Fruit fly (Drosophila melanogaster) whole organism, embryonic: ENCODE measurements around the gene ppk24.

Experiments
- CG10209 ChIP-seq: fragments of 200-800 bp; sonication (Bioruptor generic); optimal IDR thresholded peaks from 3 replicates; lab custom pipeline; 2017; ENCODE audit warnings: missing biosample characterization, mild to moderate bottlenecking, missing genetic modification characterization, missing genetic modification reagents
- CG11247 ChIP-seq: fragments of 200-800 bp; sonication (Bioruptor generic); IDR thresholded peaks from 2 replicates; pipeline ENCODE4 v1.3.6; 2022; ENCODE audit warnings: missing biosample characterization, missing genetic modification characterization
- CG12071 ChIP-seq: fragments of 200-800 bp; sonication (Bioruptor generic); optimal IDR thresholded peaks from 3 replicates; lab custom pipeline; 2018; ENCODE audit warnings: missing biosample characterization, mild to moderate bottlenecking, missing genetic modification characterization
- CG12299 ChIP-seq: fragments of 200-800 bp; sonication (Bioruptor generic); optimal IDR thresholded peaks from 2 replicates; lab custom pipeline; 2018; ENCODE audit warnings: missing biosample characterization, mild to moderate bottlenecking, missing genetic modification characterization
- CG13624 ChIP-seq: fragments of 200-800 bp; sonication (Bioruptor generic); optimal IDR thresholded peaks from 2 replicates; lab custom pipeline; 2016; ENCODE audit warnings: missing biosample characterization, missing genetic modification characterization
- CG1647 ChIP-seq: fragments of 200-800 bp; sonication (Bioruptor generic); optimal IDR thresholded peaks from 3 replicates; lab custom pipeline; 2016; ENCODE audit warnings: missing biosample characterization, missing genetic modification characterization
- CG18619 ChIP-seq: fragments of 200-800 bp; sonication (Bioruptor generic); optimal IDR thresholded peaks from 3 replicates; lab custom pipeline; 2017; ENCODE audit warnings: missing biosample characterization, mild to moderate bottlenecking, missing genetic modification characterization
- CG2116 ChIP-seq: fragments of 200-800 bp; sonication (Bioruptor generic); optimal IDR thresholded peaks from 3 replicates; lab custom pipeline; 2018; ENCODE audit warnings: missing biosample characterization, mild to moderate bottlenecking, missing genetic modification characterization
- CG2129 ChIP-seq: fragments of 200-800 bp; sonication (Bioruptor generic); IDR thresholded peaks from 2 replicates; pipeline ENCODE4 v1.3.6; 2022; ENCODE audit warnings: missing biosample characterization, missing genetic modification characterization; ENCODE audit not compliant: partially characterized antibody
- CG3281 ChIP-seq: fragments of 200-800 bp; sonication (Bioruptor generic); optimal IDR thresholded peaks from 3 replicates; lab custom pipeline; 2017; ENCODE audit warnings: missing biosample characterization, mild to moderate bottlenecking, missing genetic modification characterization
- CG7745 ChIP-seq: fragments of 200-800 bp; sonication (Bioruptor generic); optimal IDR thresholded peaks from 2 replicates; lab custom pipeline; 2018; ENCODE audit warnings: missing biosample characterization, mild to moderate bottlenecking, missing genetic modification characterization, moderate library complexity
- CG7786 ChIP-seq: fragments of 200-800 bp; sonication (Bioruptor generic); optimal IDR thresholded peaks from 2 replicates; lab custom pipeline; 2016; ENCODE audit warnings: missing biosample characterization, missing genetic modification characterization
- CG7987 ChIP-seq: fragments of 200-800 bp; sonication (Bioruptor generic); optimal IDR thresholded peaks from 2 replicates; lab custom pipeline; 2018; ENCODE audit warnings: missing biosample characterization, mild to moderate bottlenecking, missing genetic modification characterization, moderate library complexity
- CG8388 ChIP-seq: fragments of 200-800 bp; sonication (Bioruptor generic); optimal IDR thresholded peaks from 2 replicates; lab custom pipeline; 2019; ENCODE audit warnings: missing biosample characterization, mild to moderate bottlenecking, missing genetic modification characterization, moderate library complexity
- CG8944 ChIP-seq: fragments of 200-800 bp; sonication (Bioruptor generic); optimal IDR thresholded peaks from 3 replicates; lab custom pipeline; 2016; ENCODE audit warnings: missing biosample characterization, missing genetic modification characterization
- CG9817 ChIP-seq: fragments of 200-800 bp; sonication (Bioruptor generic); optimal IDR thresholded peaks from 2 replicates; lab custom pipeline; 2018; ENCODE audit warnings: missing biosample characterization, mild to moderate bottlenecking, missing genetic modification characterization, moderate library complexity
- CTCF ChIP-seq: fragments of 200-800 bp; sonication (Bioruptor generic); optimal IDR thresholded peaks from 2 replicates; lab custom pipeline; 2017; ENCODE audit warnings: missing biosample characterization, mild to moderate bottlenecking, missing genetic modification characterization, moderate library complexity
- CrebB ChIP-seq: fragments of 200-800 bp; sonication (Bioruptor generic); optimal IDR thresholded peaks from 3 replicates; lab custom pipeline; 2018; ENCODE audit warnings: missing biosample characterization, mild to moderate bottlenecking, missing genetic modification characterization
- D19B ChIP-seq: fragments of 200-800 bp; sonication (Bioruptor generic); optimal IDR thresholded peaks from 2 replicates; lab custom pipeline; 2017; ENCODE audit warnings: missing biosample characterization, mild to moderate bottlenecking, missing genetic modification characterization
- Dip3 ChIP-seq: fragments of 200-800 bp; sonication (Bioruptor generic); optimal IDR thresholded peaks from 3 replicates; lab custom pipeline; 2016; ENCODE audit warnings: missing biosample characterization, missing genetic modification characterization
- Dp ChIP-seq: fragments of 200-800 bp; sonication (Bioruptor generic); optimal IDR thresholded peaks from 2 replicates; lab custom pipeline; 2018; ENCODE audit warnings: missing biosample characterization, mild to moderate bottlenecking, missing genetic modification characterization, moderate library complexity
- E2f1 ChIP-seq: fragments of 200-800 bp; sonication (Bioruptor generic); IDR thresholded peaks from 2 replicates; pipeline ENCODE4 v1.3.6; 2022; ENCODE audit warnings: missing biosample characterization, missing genetic modification characterization
- E2f2 ChIP-seq: fragments of 200-800 bp; sonication (Bioruptor generic); IDR thresholded peaks from 2 replicates; pipeline ENCODE4 v1.3.6; 2022; ENCODE audit warnings: missing biosample characterization, missing genetic modification characterization
- Hr78 ChIP-seq, 2 experiments: fragments of 200-800 bp in 1 of 2; fragments of >200 bp in 1 of 2; sonication (Bioruptor generic) in 1 of 2; optimal IDR thresholded peaks; 2 replicates each; lab custom pipeline; 2017 to 2019; ENCODE audit warnings: missing biosample characterization in 2 of 2, missing genetic modification characterization in 2 of 2, mild to moderate bottlenecking in 1 of 2, moderate library complexity in 1 of 2
- NFAT ChIP-seq: fragments of 200-800 bp; sonication (Bioruptor generic); IDR thresholded peaks from 2 replicates; pipeline ENCODE4 v1.3.6; 2022; ENCODE audit warnings: missing biosample characterization, missing genetic modification characterization
- Sox100B ChIP-seq: fragments of 200-800 bp; sonication (Bioruptor generic); optimal IDR thresholded peaks from 3 replicates; lab custom pipeline; 2018; ENCODE audit warnings: missing biosample characterization, mild to moderate bottlenecking, missing genetic modification characterization
- Usf ChIP-seq: fragments of 200-800 bp; sonication (Bioruptor generic); optimal IDR thresholded peaks from 2 replicates; lab custom pipeline; 2017; ENCODE audit warnings: missing genotype, missing biosample characterization, missing genetic modification characterization
- Xrp1 ChIP-seq: fragments of 200-800 bp; sonication (Bioruptor generic); IDR thresholded peaks from 2 replicates; pipeline ENCODE4 v1.3.6; 2022; ENCODE audit warnings: missing biosample characterization, missing genetic modification characterization
- bowl ChIP-seq: fragments of 200-800 bp; sonication (Bioruptor generic); IDR thresholded peaks from 2 replicates; pipeline ENCODE4 v1.3.6; 2022; ENCODE audit warnings: missing biosample characterization, missing genetic modification characterization
- cad ChIP-seq: fragments of >200 bp; optimal IDR thresholded peaks from 2 replicates; lab custom pipeline; 2017; ENCODE audit warnings: missing biosample characterization, missing genetic modification characterization
- cas ChIP-seq: fragments of 200-800 bp; sonication (Bioruptor generic); IDR thresholded peaks from 2 replicates; pipeline ENCODE4 v1.3.6; 2022; ENCODE audit warnings: missing biosample characterization, missing genetic modification characterization
- crol ChIP-seq: fragments of 200-800 bp; sonication (Bioruptor generic); IDR thresholded peaks from 2 replicates; pipeline ENCODE4 v1.3.6; 2022; ENCODE audit warnings: missing biosample characterization, missing genetic modification characterization
- cwo ChIP-seq: fragments of 200-800 bp; sonication (Bioruptor generic); optimal IDR thresholded peaks from 3 replicates; lab custom pipeline; 2017; ENCODE audit warnings: missing biosample characterization, missing genetic modification characterization, mild to moderate bottlenecking, moderate library complexity, missing genetic modification reagents
- ems ChIP-seq: fragments of 200-800 bp; sonication (Bioruptor generic); optimal IDR thresholded peaks from 3 replicates; lab custom pipeline; 2016; ENCODE audit warnings: missing biosample characterization, missing genetic modification characterization
- fd64A ChIP-seq: fragments of 200-800 bp; sonication (Bioruptor generic); optimal IDR thresholded peaks from 3 replicates; lab custom pipeline; 2018; ENCODE audit warnings: missing biosample characterization, mild to moderate bottlenecking, missing genetic modification characterization
- grau ChIP-seq: fragments of 200-800 bp; optimal IDR thresholded peaks from 3 replicates; lab custom pipeline; 2019; ENCODE audit warnings: missing biosample characterization, mild to moderate bottlenecking, missing genetic modification characterization, moderate library complexity
- grn ChIP-seq: fragments of 200-800 bp; sonication (Bioruptor generic); optimal IDR thresholded peaks from 3 replicates; lab custom pipeline; 2017; ENCODE audit warnings: missing biosample characterization, missing genetic modification characterization
- gsb ChIP-seq: fragments of 200-800 bp; sonication (Bioruptor generic); IDR thresholded peaks from 2 replicates; pipeline ENCODE4 v1.3.6; 2022; ENCODE audit warnings: missing biosample characterization, missing genetic modification characterization
- her ChIP-seq: fragments of 200-800 bp; sonication (Bioruptor generic); optimal IDR thresholded peaks from 2 replicates; lab custom pipeline; 2016; ENCODE audit warnings: missing biosample characterization, missing genetic modification characterization
- ken ChIP-seq: fragments of 200-800 bp; sonication (Bioruptor generic); IDR thresholded peaks from 3 replicates; pipeline ENCODE4 v1.3.6; 2022; ENCODE audit warnings: missing biosample characterization, missing genetic modification characterization
- knrl ChIP-seq: fragments of 200-800 bp; sonication (Bioruptor generic); IDR thresholded peaks from 3 replicates; pipeline ENCODE4 v1.3.6; 2022; ENCODE audit warnings: missing biosample characterization, missing genetic modification characterization; ENCODE audit not compliant: partially characterized antibody
- lilli ChIP-seq: fragments of 200-800 bp; sonication (Bioruptor generic); optimal IDR thresholded peaks from 3 replicates; lab custom pipeline; 2016; ENCODE audit warnings: missing biosample characterization, missing genetic modification characterization
- pnt ChIP-seq: fragments of 200-800 bp; sonication (Bioruptor generic); optimal IDR thresholded peaks from 3 replicates; lab custom pipeline; 2016; ENCODE audit warnings: missing biosample characterization, missing genetic modification characterization
- row ChIP-seq: fragments of 200-800 bp; sonication (Bioruptor generic); IDR thresholded peaks from 3 replicates; pipeline ENCODE4 v1.3.6; 2022; ENCODE audit warnings: missing biosample characterization, missing genetic modification characterization
- sna ChIP-seq: fragments of 200-800 bp; sonication (Bioruptor generic); IDR thresholded peaks from 2 replicates; pipeline ENCODE4 v1.3.6; 2022; ENCODE audit warnings: missing biosample characterization, missing genetic modification characterization; ENCODE audit not compliant: partially characterized antibody
- sr ChIP-seq: fragments of 200-800 bp; sonication (Bioruptor generic); IDR thresholded peaks from 3 replicates; pipeline ENCODE4 v1.3.6; 2022; ENCODE audit warnings: missing biosample characterization, missing genetic modification characterization
- tll ChIP-seq, 2 experiments: fragments of 200-800 bp in 1 of 2; fragments of >200 bp in 1 of 2; sonication (Bioruptor generic) in 1 of 2; optimal IDR thresholded peaks; 2 replicates each; lab custom pipeline; 2017 to 2019; ENCODE audit warnings: missing biosample characterization in 2 of 2, missing genetic modification characterization in 2 of 2, mild to moderate bottlenecking in 1 of 2, moderate library complexity in 1 of 2
- tx ChIP-seq: fragments of 200-800 bp; sonication (Bioruptor generic); optimal IDR thresholded peaks from 2 replicates; lab custom pipeline; 2016; ENCODE audit warnings: missing biosample characterization, missing genetic modification characterization
- vfl ChIP-seq: fragments of 200-800 bp; sonication (Bioruptor generic); optimal IDR thresholded peaks from 2 replicates; lab custom pipeline; 2016; ENCODE audit warnings: missing biosample characterization, missing genetic modification characterization
- zen2 ChIP-seq: fragments of 200-800 bp; sonication (Bioruptor generic); IDR thresholded peaks from 3 replicates; pipeline ENCODE4 v1.3.6; 2022; ENCODE audit warnings: missing biosample characterization, missing genetic modification characterization; ENCODE audit not compliant: partially characterized antibody

The ppk24 gene

dm6 chr3R:31308855-31309646 is 43.5 kb downstream of the ppk24 start (continued):
- TF ChIP-seq her (GFP tag; lab: Kevin White, UChicago) (no peak), Dip3 (GFP tag; lab: Kevin White, UChicago) (no peak), vfl (GFP tag; lab: Kevin White, UChicago) (no peak), E2f1 (no peak), bowl (no peak), D19B (GFP tag; lab: Kevin White, UChicago) (no peak), CTCF (GFP tag; lab: Kevin White, UChicago) (no peak), CG11247 (GFP tag; lab: Robert Waterston, UW) (no peak), cas (GFP tag; lab: Robert Waterston, UW) (no peak), sr (GFP tag; lab: Robert Waterston, UW) (no peak), CrebB (tag; lab: Kevin White, UChicago) (peak; percentile 38), E2f2 (no peak), knrl (GFP tag; lab: Robert Waterston, UW) (no peak), sna (GFP tag; lab: Robert Waterston, UW) (no peak), Hr78 (GFP tag; optimal IDR thresholded peaks at IDR 0.05; lab: Kevin White, UChicago) (peak in 1 of 2 experiments; percentile 42), lilli (no peak), Usf (GFP tag; lab: Kevin White, UChicago) (no peak), CG1647 (GFP tag; lab: Kevin White, UChicago) (no peak), CG8944 (peak; percentile 29), CG7987 (GFP tag; lab: Kevin White, UChicago) (peak; percentile 58), CG3281 (GFP tag; lab: Kevin White, UChicago) (no peak), ems (GFP tag; lab: Kevin White, UChicago) (no peak), CG12299 (peak; percentile 37), NFAT (GFP tag; lab: Robert Waterston, UW) (no peak), CG2129 (GFP tag; lab: Robert Waterston, UW) (no peak), Sox100B (peak; percentile 52), crol (no peak), CG8388 (GFP tag; lab: Kevin White, UChicago) (peak; percentile 22), CG9817 (no peak), fd64A (GFP tag; lab: Kevin White, UChicago) (peak; percentile 86), grn (GFP tag; lab: Kevin White, UChicago) (no peak), gsb (GFP tag; lab: Robert Waterston, UW) (no peak), CG2116 (GFP tag; lab: Kevin White, UChicago) (peak; percentile 10), CG12071 (GFP tag; lab: Kevin White, UChicago) (peak; percentile 54), CG13624 (GFP tag; lab: Kevin White, UChicago) (no peak), CG10209 (peak; percentile 22), CG7786 (no peak), Xrp1 (peak; percentile 62), row (GFP tag; lab: Robert Waterston, UW) (no peak), tx (GFP tag; lab: Kevin White, UChicago) (no peak), Dp (GFP tag; lab: Kevin White, UChicago) (no peak), cwo (GFP tag; lab: Kevin White, UChicago) (no peak), ken (0 out of 3 replicates have a peak, but pooled peaks have one; percentile 46), tll (GFP tag; optimal IDR thresholded peaks at IDR 0.05; lab: Kevin White, UChicago) (peak in 1 of 2 experiments; percentile 2), cad (GFP tag; lab: Kevin White, UChicago) (no peak), CG7745 (no peak), pnt (GFP tag; lab: Kevin White, UChicago) (no peak), zen2 (GFP tag; lab: Robert Waterston, UW) (no peak), CG18619 (GFP tag; lab: Kevin White, UChicago) (peak; percentile 15), grau (no peak)
